Fruit fly (Drosophila melanogaster): ENCODE measurements around the gene CG17375.

DNA sequence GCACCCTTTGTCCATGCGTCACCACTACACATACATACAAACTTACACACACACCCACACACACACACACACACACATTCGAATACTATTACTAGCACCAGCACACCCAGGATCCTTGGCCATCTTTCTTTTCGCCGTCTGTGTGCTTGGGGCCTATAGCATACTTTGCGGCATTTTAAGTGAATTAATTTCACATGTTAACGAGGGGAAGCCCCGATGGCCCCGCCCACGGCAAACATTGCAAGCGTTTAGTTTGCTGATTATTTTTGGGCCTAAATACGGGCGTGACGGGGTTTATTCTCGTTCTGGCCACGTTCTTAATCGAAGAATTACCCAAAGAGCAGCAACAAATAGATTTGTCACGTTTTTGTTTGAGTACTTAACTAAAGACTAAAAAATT lies 22.2 kb downstream of the CG17375 start:
- TF ChIP-seq vri (GFP tag; optimal IDR thresholded peaks at IDR 0.05) = no peak
- TF ChIP-seq Lpt (GFP tag; optimal IDR thresholded peaks at IDR 0.05) = no peak
- no peak for TF ChIP-seq CG8119 (GFP tag; IDR thresholded peaks at IDR 0.05)
- TF ChIP-seq CG8319 (GFP tag; optimal IDR thresholded peaks at IDR 0.05) = no peak
- TF ChIP-seq Hr4 (GFP tag; optimal IDR thresholded peaks at IDR 0.05) = no peak
- TF ChIP-seq svp (GFP tag) = no peak
- no peak for TF ChIP-seq OdsH (GFP tag; optimal IDR thresholded peaks at IDR 0.05)
- no peak for TF ChIP-seq CG32006 (GFP tag; optimal IDR thresholded peaks at IDR 0.05)
- TF ChIP-seq CG11762 (GFP tag; optimal IDR thresholded peaks at IDR 0.05; ENCODE audit: insufficient read depth) = no peak
- TF ChIP-seq CG3032 (tag; optimal IDR thresholded peaks at IDR 0.05) = no peak
- no peak for TF ChIP-seq eg (GFP tag; IDR thresholded peaks at IDR 0.05)
- TF ChIP-seq CG10669 (GFP tag; optimal IDR thresholded peaks at IDR 0.05) = no peak
- TF ChIP-seq CG31627 (GFP tag; optimal IDR thresholded peaks at IDR 0.05) = no peak

All from whole organism, prepupa.